Worm (Caenorhabditis elegans) whole organism, young adult: ENCODE measurements around the gene slc-25A10.

ENCODE experiments used
- B0261.1 ChIP-seq: sonication (generic microtip); optimal IDR thresholded peaks from 2 replicates; lab custom pipeline; 2016; ENCODE audit warnings: mild to moderate bottlenecking, missing genetic modification characterization, moderate library complexity, missing compliant biosample characterization
- B0336.3 ChIP-seq: fragments of 200-800 bp; sonication (Bioruptor generic); IDR thresholded peaks from 2 replicates; pipeline ENCODE4 v1.3.6; 2022; ENCODE audit warnings: missing genetic modification characterization, missing compliant biosample characterization
- F10E7.11 ChIP-seq: sonication (generic microtip); optimal IDR thresholded peaks from 2 replicates; lab custom pipeline; 2017; ENCODE audit warnings: mild to moderate bottlenecking, missing genetic modification characterization, moderate library complexity, missing compliant biosample characterization
- F33H1.4 ChIP-seq: fragments of 200-800 bp; sonication (Bioruptor generic); IDR thresholded peaks from 2 replicates; pipeline ENCODE4 v1.3.6; 2022; ENCODE audit warnings: missing genetic modification reagents, missing genetic modification characterization, missing compliant biosample characterization
- F49E8.2 ChIP-seq: sonication (generic microtip); optimal IDR thresholded peaks from 3 replicates; lab custom pipeline; 2017; ENCODE audit warnings: missing genetic modification characterization, mild to moderate bottlenecking, missing compliant biosample characterization, antibody characterized with exemption, moderate library complexity; ENCODE audit not compliant: insufficient read depth
- F55B11.4 ChIP-seq: sonication (generic microtip); optimal IDR thresholded peaks from 2 replicates; lab custom pipeline; 2016; ENCODE audit warnings: missing compliant biosample characterization, missing genetic modification characterization, borderline replicate concordance; ENCODE audit not compliant: insufficient read depth
- K11D2.4 ChIP-seq: fragments of 200-800 bp; sonication (Bioruptor generic); IDR thresholded peaks from 2 replicates; pipeline ENCODE4 v1.3.6; 2022; ENCODE audit warnings: missing genetic modification reagents, missing genetic modification characterization, missing compliant biosample characterization
- K12H6.12 ChIP-seq: fragments of 200-800 bp; sonication (Bioruptor generic); optimal IDR thresholded peaks from 2 replicates; lab custom pipeline; 2018; ENCODE audit warnings: mild to moderate bottlenecking, missing genetic modification characterization, missing compliant biosample characterization
- Y53F4B.3 ChIP-seq: fragments of 200-800 bp; sonication (Bioruptor generic); IDR thresholded peaks from 2 replicates; pipeline ENCODE4 v1.3.6; 2022; ENCODE audit warnings: missing genetic modification reagents, missing genetic modification characterization, missing compliant biosample characterization
- Y53G8AR.9 ChIP-seq: fragments of 200-800 bp; sonication (Bioruptor generic); conservative IDR thresholded peaks from 2 replicates; pipeline ENCODE4 v1.3.6; 2022; ENCODE audit warnings: missing genetic modification reagents, missing genetic modification characterization, missing compliant biosample characterization
- Y56A3A.18 ChIP-seq: fragments of 200-800 bp; sonication (Bioruptor generic); IDR thresholded peaks from 2 replicates; pipeline ENCODE4 v1.3.6; 2022; ENCODE audit warnings: missing genetic modification reagents, missing genetic modification characterization, missing compliant biosample characterization
- Y67H2A.10 ChIP-seq: fragments of 200-800 bp; sonication (Bioruptor generic); conservative IDR thresholded peaks from 2 replicates; pipeline ENCODE4 v1.3.6; 2022; ENCODE audit warnings: missing genetic modification reagents, missing genetic modification characterization, missing compliant biosample characterization
- ama-1 ChIP-seq, 3 experiments: fragments of 150-350 bp in 1 of 3; sonication (generic microtip) in 2 of 3; optimal IDR thresholded peaks; 2 replicates each; lab custom pipeline; 2014 to 2018; ENCODE audit warnings: missing biosample characterization in 2 of 3, missing genetic modification characterization in 2 of 3, missing genetic modification reagents in 2 of 3
- atf-7 ChIP-seq: sonication (generic microtip); optimal IDR thresholded peaks from 2 replicates; lab custom pipeline; 2017; ENCODE audit warnings: mild to moderate bottlenecking, missing genetic modification characterization, missing compliant biosample characterization
- attf-3 ChIP-seq: fragments of 200-800 bp; sonication (Bioruptor generic); conservative IDR thresholded peaks from 2 replicates; pipeline ENCODE4 v1.3.6; 2022; ENCODE audit warnings: missing genetic modification reagents, missing genetic modification characterization, missing compliant biosample characterization
- attf-5 ChIP-seq: fragments of 200-800 bp; sonication (Bioruptor generic); optimal IDR thresholded peaks from 2 replicates; lab custom pipeline; 2018; ENCODE audit warnings: mild to moderate bottlenecking, missing genetic modification characterization, missing compliant biosample characterization
- ceh-100 ChIP-seq: fragments of 200-800 bp; sonication (Bioruptor generic); IDR thresholded peaks from 2 replicates; pipeline ENCODE4 v1.3.6; 2022; ENCODE audit warnings: missing genetic modification reagents, missing genetic modification characterization, missing compliant biosample characterization
- ceh-40 ChIP-seq: fragments of 200-800 bp; sonication (Bioruptor generic); IDR thresholded peaks from 2 replicates; pipeline ENCODE4 v1.3.6; 2022; ENCODE audit warnings: missing genetic modification characterization, missing compliant biosample characterization
- ceh-79 ChIP-seq: sonication (generic microtip); optimal IDR thresholded peaks from 2 replicates; lab custom pipeline; 2017; ENCODE audit warnings: mild to moderate bottlenecking, missing genetic modification characterization, missing compliant biosample characterization
- die-1 ChIP-seq: sonication (generic microtip); optimal IDR thresholded peaks from 2 replicates; lab custom pipeline; 2016; ENCODE audit warnings: missing genotype, mild to moderate bottlenecking, missing genetic modification characterization, missing compliant biosample characterization
- dox-1 ChIP-seq: fragments of 200-800 bp; sonication (Bioruptor generic); IDR thresholded peaks from 2 replicates; pipeline ENCODE4 v1.3.6; 2022; ENCODE audit warnings: missing genetic modification reagents, missing genetic modification characterization, missing compliant biosample characterization
- dpff-1 ChIP-seq: sonication (generic microtip); optimal IDR thresholded peaks from 2 replicates; lab custom pipeline; 2017; ENCODE audit warnings: mild to moderate bottlenecking, missing genetic modification characterization, missing compliant biosample characterization
- dpl-1 ChIP-seq: fragments of 150-350 bp; optimal IDR thresholded peaks from 2 replicates; lab custom pipeline; 2014; ENCODE audit warnings: missing biosample characterization, missing genetic modification reagents, missing genetic modification characterization
- ekl-4 ChIP-seq: fragments of 200-800 bp; sonication (Bioruptor generic); IDR thresholded peaks from 2 replicates; pipeline ENCODE4 v1.3.6; 2022; ENCODE audit warnings: missing genetic modification reagents, missing genetic modification characterization, missing compliant biosample characterization
- fkh-3 ChIP-seq: sonication (generic microtip); optimal IDR thresholded peaks from 2 replicates; lab custom pipeline; 2016; ENCODE audit warnings: mild to moderate bottlenecking, missing genetic modification characterization, missing compliant biosample characterization
- hlh-26 ChIP-seq: fragments of 200-800 bp; sonication (Bioruptor generic); conservative IDR thresholded peaks from 2 replicates; pipeline ENCODE4 v1.3.6; 2022; ENCODE audit warnings: missing genetic modification reagents, missing genetic modification characterization, missing compliant biosample characterization
- hmg-1.2 ChIP-seq: fragments of 200-800 bp; sonication (Bioruptor generic); IDR thresholded peaks from 2 replicates; pipeline ENCODE4 v1.3.6; 2022; ENCODE audit warnings: missing genetic modification reagents, missing genetic modification characterization, missing compliant biosample characterization
- hmg-20 ChIP-seq: fragments of 200-800 bp; sonication (Bioruptor generic); IDR thresholded peaks from 2 replicates; pipeline ENCODE4 v1.3.6; 2022; ENCODE audit warnings: missing genetic modification reagents, missing genetic modification characterization, missing compliant biosample characterization
- let-607 ChIP-seq, 2 experiments: fragments of 200-800 bp in 1 of 2; sonication (Bioruptor generic) in 1 of 2; sonication (generic microtip) in 1 of 2; optimal IDR thresholded peaks; 2 replicates each; lab custom pipeline; 2016 to 2018; ENCODE audit warnings: mild to moderate bottlenecking in 2 of 2, missing compliant biosample characterization in 2 of 2, missing genetic modification characterization in 2 of 2, moderate library complexity in 2 of 2, missing genotype in 1 of 2
- lin-35 ChIP-seq, 3 experiments: fragments of 150-350 bp in 2 of 3; sonication (generic microtip) in 1 of 3; optimal IDR thresholded peaks; 2 replicates each; lab custom pipeline; 2014 to 2018; ENCODE audit warnings: missing biosample characterization in 3 of 3, missing genetic modification characterization in 3 of 3, missing genetic modification reagents in 3 of 3
- lin-54 ChIP-seq: fragments of 200-800 bp; sonication (Bioruptor generic); optimal IDR thresholded peaks from 2 replicates; lab custom pipeline; 2018; ENCODE audit warnings: mild to moderate bottlenecking, missing genetic modification characterization, missing compliant biosample characterization
- lsl-1 ChIP-seq: fragments of 200-800 bp; sonication (Bioruptor generic); optimal IDR thresholded peaks from 2 replicates; lab custom pipeline; 2018; ENCODE audit warnings: mild to moderate bottlenecking, missing genetic modification characterization, moderate library complexity, missing compliant biosample characterization
- madf-3 ChIP-seq: fragments of 200-800 bp; sonication (Bioruptor generic); IDR thresholded peaks from 2 replicates; pipeline ENCODE4 v1.3.6; 2022; ENCODE audit warnings: missing genetic modification reagents, missing genetic modification characterization, missing compliant biosample characterization
- madf-6 ChIP-seq: fragments of 200-800 bp; sonication (Bioruptor generic); IDR thresholded peaks from 2 replicates; pipeline ENCODE4 v1.3.6; 2022; ENCODE audit warnings: missing genetic modification reagents, missing genetic modification characterization, missing compliant biosample characterization
- nfya-1 ChIP-seq: sonication (generic microtip); optimal IDR thresholded peaks from 2 replicates; lab custom pipeline; 2017; ENCODE audit warnings: antibody characterized with exemption, missing compliant biosample characterization, missing genetic modification characterization, borderline replicate concordance; ENCODE audit not compliant: insufficient read depth
- nfyb-1 ChIP-seq: fragments of 200-800 bp; sonication (Bioruptor generic); IDR thresholded peaks from 2 replicates; pipeline ENCODE4 v1.3.6; 2022; ENCODE audit warnings: missing genetic modification reagents, missing genetic modification characterization, missing compliant biosample characterization
- rcor-1 ChIP-seq: fragments of 200-800 bp; sonication (Bioruptor generic); IDR thresholded peaks from 2 replicates; pipeline ENCODE4 v1.3.6; 2022; ENCODE audit warnings: missing genetic modification reagents, missing genetic modification characterization, missing compliant biosample characterization
- sdz-38 ChIP-seq: sonication (generic microtip); optimal IDR thresholded peaks from 2 replicates; lab custom pipeline; 2016; ENCODE audit warnings: missing genotype, missing genetic modification characterization, missing compliant biosample characterization
- sea-2 ChIP-seq: fragments of 200-800 bp; sonication (Bioruptor generic); IDR thresholded peaks from 2 replicates; pipeline ENCODE4 v1.3.6; 2022; ENCODE audit warnings: missing genetic modification characterization, missing compliant biosample characterization
- snpc-1.1 ChIP-seq: sonication (generic microtip); optimal IDR thresholded peaks from 2 replicates; lab custom pipeline; 2017; ENCODE audit warnings: missing genetic modification characterization, mild to moderate bottlenecking, missing compliant biosample characterization, antibody characterized with exemption, moderate library complexity, missing genotype, missing genetic modification reagents; ENCODE audit not compliant: insufficient read depth
- snpc-1.3 ChIP-seq: sonication (generic microtip); optimal IDR thresholded peaks from 2 replicates; lab custom pipeline; 2017; ENCODE audit warnings: missing genetic modification characterization, mild to moderate bottlenecking, missing compliant biosample characterization, antibody characterized with exemption, moderate library complexity, missing genotype, missing genetic modification reagents; ENCODE audit not compliant: insufficient read depth
- sptf-2 ChIP-seq: fragments of 200-800 bp; sonication (Bioruptor generic); optimal IDR thresholded peaks from 2 replicates; lab custom pipeline; 2018; ENCODE audit warnings: mild to moderate bottlenecking, missing genetic modification characterization, missing compliant biosample characterization
- tbp1 ChIP-seq: fragments of 200-800 bp; sonication (Bioruptor generic); optimal IDR thresholded peaks from 2 replicates; lab custom pipeline; 2018; ENCODE audit warnings: mild to moderate bottlenecking, missing genetic modification characterization, missing compliant biosample characterization
- zfh-2 ChIP-seq: fragments of 200-800 bp; sonication (Bioruptor generic); conservative IDR thresholded peaks from 2 replicates; pipeline ENCODE4 v1.3.6; 2022; ENCODE audit warnings: missing genetic modification reagents, missing genetic modification characterization, missing compliant biosample characterization
- ztf-28 ChIP-seq: fragments of 200-800 bp; sonication (Bioruptor generic); IDR thresholded peaks from 2 replicates; pipeline ENCODE4 v1.3.6; 2022; ENCODE audit warnings: missing genetic modification reagents, missing genetic modification characterization, missing compliant biosample characterization
- ztf-3 ChIP-seq: fragments of 200-800 bp; sonication (Bioruptor generic); optimal IDR thresholded peaks from 2 replicates; lab custom pipeline; 2018; ENCODE audit warnings: mild to moderate bottlenecking, missing genetic modification characterization, missing compliant biosample characterization

The slc-25A10 gene

ce11 chrX:6742011-6742683 lies 16.7 kb upstream of the slc-25A10 start, which contains the start of gene mdl-1:
Gene mdl-1 (plus strand): TSS chrX:6742351.
- TF ChIP-seq ceh-40 (GFP tag; lab: Robert Waterston, UW) (0 out of 2 replicates have a peak, but pooled peaks have one; percentile 52), lin-35 (GFP tag; optimal IDR thresholded peaks at IDR 0.05; lab: Kevin White, UChicago) (peak in 1 of 3 experiments; percentile 14), dpl-1 (GFP tag; lab: Kevin White, UChicago) (no peak), hmg-1.2 (GFP tag; lab: Robert Waterston, UW) (peak; percentile 68), ztf-28 (GFP tag; lab: Robert Waterston, UW) (no peak), attf-5 (peak; percentile 64), lin-54 (GFP tag; lab: Kevin White, UChicago) (peak; percentile 38), madf-6 (GFP tag; lab: Robert Waterston, UW) (peak; percentile 34; the same call in 1 of the 2 replicates), K11D2.4 (peak; percentile 69; the same call in 1 of the 2 replicates), lsl-1 (no peak), hlh-26 (GFP tag; lab: Robert Waterston, UW) (no peak), die-1 (no peak), rcor-1 (peak; percentile 60), Y56A3A.18 (GFP tag; lab: Robert Waterston, UW) (no peak), hmg-20 (no peak), sea-2 (GFP tag; lab: Robert Waterston, UW) (no peak), let-607 (tag; optimal IDR thresholded peaks at IDR 0.05; lab: Kevin White, UChicago) (peak in 1 of 2 experiments; percentile 28), ceh-100 (GFP tag; lab: Robert Waterston, UW) (0 out of 2 replicates have a peak, but pooled peaks have one; percentile 18), Y53G8AR.9 (GFP tag; lab: Robert Waterston, UW) (0 out of 2 replicates have a peak, but pooled peaks have one; percentile 7), zfh-2 (GFP tag; lab: Robert Waterston, UW) (peak; percentile 98), tbp1 (GFP tag; lab: Kevin White, UChicago) (peak; percentile 44), Y53F4B.3 (GFP tag; lab: Robert Waterston, UW) (no peak), ama-1 (optimal IDR thresholded peaks at IDR 0.05; lab: Kevin White, UChicago) (no peak), ama-1 (GFP tag; optimal IDR thresholded peaks at IDR 0.05; lab: Kevin White, UChicago) (no peak), Y67H2A.10 (GFP tag; lab: Robert Waterston, UW) (no peak), F33H1.4 (GFP tag; lab: Robert Waterston, UW) (no peak), F10E7.11 (no peak), dox-1 (peak; percentile 70), ceh-79 (tag; lab: Kevin White, UChicago) (no peak), F49E8.2 (tag; lab: Kevin White, UChicago) (no peak), nfyb-1 (GFP tag; lab: Robert Waterston, UW) (peak; percentile 90), dpff-1 (tag; lab: Kevin White, UChicago) (no peak), B0336.3 (no peak), ekl-4 (peak; percentile 40; the same call in 1 of the 2 replicates), snpc-1.1 (tag; lab: Kevin White, UChicago) (no peak), atf-7 (tag; lab: Kevin White, UChicago) (peak; percentile 51), madf-3 (no peak), sptf-2 (no peak), F55B11.4 (tag; lab: Kevin White, UChicago) (no peak), K12H6.12 (tag; lab: Kevin White, UChicago) (peak; percentile 92), fkh-3 (no peak), attf-3 (GFP tag; lab: Robert Waterston, UW) (no peak; the same call in 1 of the 2 replicates), snpc-1.3 (tag; lab: Kevin White, UChicago) (no peak), B0261.1 (tag; lab: Kevin White, UChicago) (no peak), nfya-1 (no peak), sdz-38 (tag; lab: Kevin White, UChicago) (no peak), ztf-3 (GFP tag; lab: Kevin White, UChicago) (no peak)
